Worm (Caenorhabditis elegans) whole organism, L3 larva: Measurements from ENCODE around the gene F53A9.7.

Source experiments
- R02D3.7 ChIP-seq: fragments of 150-350 bp; optimal IDR thresholded peaks from 2 replicates; lab custom pipeline; 2014; ENCODE audit warnings: missing biosample characterization, missing genetic modification characterization
- ZK546.5 ChIP-seq: sonication (generic microtip); optimal IDR thresholded peaks from 2 replicates; lab custom pipeline; 2017; ENCODE audit warnings: missing biosample characterization, missing genetic modification characterization
- aly-2 ChIP-seq: fragments of 150-350 bp; optimal IDR thresholded peaks from 2 replicates; lab custom pipeline; 2014; ENCODE audit warnings: missing biosample characterization, missing genetic modification characterization
- ama-1 ChIP-seq: fragments of 150-350 bp; optimal IDR thresholded peaks from 2 replicates; lab custom pipeline; 2018
- ceh-16 ChIP-seq: sonication (generic microtip); optimal IDR thresholded peaks from 2 replicates; lab custom pipeline; 2017; ENCODE audit warnings: missing biosample characterization, missing genetic modification characterization
- ceh-28 ChIP-seq: fragments of 150-350 bp; optimal IDR thresholded peaks from 2 replicates; lab custom pipeline; 2014; ENCODE audit warnings: missing biosample characterization, missing genetic modification reagents, missing genetic modification characterization
- ceh-82 ChIP-seq: fragments of 150-350 bp; optimal IDR thresholded peaks from 2 replicates; lab custom pipeline; 2014; ENCODE audit warnings: missing biosample characterization, missing genetic modification characterization
- ceh-9 ChIP-seq: sonication (generic microtip); optimal IDR thresholded peaks from 2 replicates; lab custom pipeline; 2018; ENCODE audit warnings: missing biosample characterization, missing genetic modification characterization
- daf-12 ChIP-seq: fragments of 150-350 bp; optimal IDR thresholded peaks from 2 replicates; lab custom pipeline; 2014; ENCODE audit warnings: missing biosample characterization, missing genetic modification reagents, missing genetic modification characterization
- egl-27 ChIP-seq: sonication (generic microtip); optimal IDR thresholded peaks from 4 replicates; lab custom pipeline; 2017; ENCODE audit warnings: missing biosample characterization, missing genetic modification reagents, missing genetic modification characterization
- elt-1 ChIP-seq: fragments of 150-350 bp; optimal IDR thresholded peaks from 2 replicates; lab custom pipeline; 2014; ENCODE audit warnings: missing biosample characterization, missing genetic modification characterization
- elt-2 ChIP-seq: sonication (generic microtip); optimal IDR thresholded peaks from 2 replicates; lab custom pipeline; 2016; ENCODE audit warnings: missing genetic modification reagents, mild to moderate bottlenecking, missing genetic modification characterization, missing compliant biosample characterization
- eor-1 ChIP-seq, 2 experiments: fragments of 150-350 bp; optimal IDR thresholded peaks; 2 replicates each; lab custom pipeline; 2014 to 2018; ENCODE audit warnings: missing biosample characterization in 2 of 2, missing genetic modification characterization in 2 of 2
- fkh-10 ChIP-seq: sonication (generic microtip); optimal IDR thresholded peaks from 2 replicates; lab custom pipeline; 2017; ENCODE audit warnings: missing biosample characterization, missing genetic modification reagents, missing genetic modification characterization
- fkh-2 ChIP-seq: fragments of 150-350 bp; optimal IDR thresholded peaks from 2 replicates; lab custom pipeline; 2014; ENCODE audit warnings: missing biosample characterization, missing genetic modification reagents, missing genetic modification characterization
- hmg-11 ChIP-seq: sonication (generic microtip); optimal IDR thresholded peaks from 2 replicates; lab custom pipeline; 2016; ENCODE audit warnings: missing genetic modification characterization, missing compliant biosample characterization
- jun-1 ChIP-seq: fragments of 150-350 bp; optimal IDR thresholded peaks from 2 replicates; lab custom pipeline; 2014; ENCODE audit warnings: missing biosample characterization, missing genetic modification reagents, missing genetic modification characterization
- lin-39 ChIP-seq: fragments of 150-350 bp; optimal IDR thresholded peaks from 2 replicates; lab custom pipeline; 2018; ENCODE audit warnings: missing biosample characterization, missing genetic modification reagents, missing genetic modification characterization
- lsy-12 ChIP-seq: sonication (generic microtip); optimal IDR thresholded peaks from 2 replicates; lab custom pipeline; 2016; ENCODE audit warnings: mild to moderate bottlenecking, missing genetic modification characterization, missing compliant biosample characterization
- mml-1 ChIP-seq: fragments of 150-350 bp; sonication (generic microtip); optimal IDR thresholded peaks from 3 replicates; lab custom pipeline; 2014; ENCODE audit warnings: missing biosample characterization, missing genetic modification characterization
- nfya-1 ChIP-seq: sonication (generic microtip); optimal IDR thresholded peaks from 2 replicates; lab custom pipeline; 2017; ENCODE audit warnings: missing genetic modification characterization, mild to moderate bottlenecking, missing compliant biosample characterization, antibody characterized with exemption, moderate library complexity; ENCODE audit not compliant: insufficient read depth
- nhr-11 ChIP-seq: fragments of 150-350 bp; optimal IDR thresholded peaks from 2 replicates; lab custom pipeline; 2014; ENCODE audit warnings: missing biosample characterization, missing genetic modification characterization
- nhr-12 ChIP-seq: fragments of 150-350 bp; optimal IDR thresholded peaks from 2 replicates; lab custom pipeline; 2014; ENCODE audit warnings: missing biosample characterization, missing genetic modification characterization
- nhr-237 ChIP-seq: fragments of 150-350 bp; optimal IDR thresholded peaks from 2 replicates; lab custom pipeline; 2014; ENCODE audit warnings: missing biosample characterization, missing genetic modification characterization
- nhr-25 ChIP-seq: sonication (generic microtip); optimal IDR thresholded peaks from 2 replicates; lab custom pipeline; 2017; ENCODE audit warnings: missing biosample characterization, missing genetic modification characterization
- nhr-28 ChIP-seq: fragments of 150-350 bp; optimal IDR thresholded peaks from 2 replicates; lab custom pipeline; 2014; ENCODE audit warnings: missing biosample characterization, missing genetic modification characterization
- nhr-43 ChIP-seq: sonication (generic microtip); optimal IDR thresholded peaks from 2 replicates; lab custom pipeline; 2016; ENCODE audit warnings: mild to moderate bottlenecking, missing genetic modification characterization, missing compliant biosample characterization; ENCODE audit not compliant: poor library complexity, severe bottlenecking
- nhr-67 ChIP-seq: fragments of 150-350 bp; optimal IDR thresholded peaks from 2 replicates; lab custom pipeline; 2014; ENCODE audit warnings: missing biosample characterization, missing genetic modification characterization
- nhr-76 ChIP-seq: fragments of 150-350 bp; sonication (generic microtip); optimal IDR thresholded peaks from 5 replicates; lab custom pipeline; 2014; ENCODE audit warnings: missing biosample characterization, missing genetic modification characterization
- nhr-77 ChIP-seq: fragments of 150-350 bp; optimal IDR thresholded peaks from 2 replicates; lab custom pipeline; 2014; ENCODE audit warnings: missing biosample characterization, missing genetic modification characterization
- pha-4 ChIP-seq: fragments of 150-350 bp; optimal IDR thresholded peaks from 2 replicates; lab custom pipeline; 2014; ENCODE audit warnings: missing biosample characterization, missing genetic modification reagents, missing genetic modification characterization
- pqm-1 ChIP-seq: fragments of 150-350 bp; optimal IDR thresholded peaks from 2 replicates; lab custom pipeline; 2017; ENCODE audit warnings: missing biosample characterization, missing genetic modification characterization, inconsistent platforms
- sea-2 ChIP-seq: fragments of 150-350 bp; sonication (generic microtip); optimal IDR thresholded peaks from 4 replicates; lab custom pipeline; 2014; ENCODE audit warnings: missing biosample characterization, missing genetic modification reagents, missing genetic modification characterization
- skn-1 ChIP-seq: fragments of 150-350 bp; optimal IDR thresholded peaks from 2 replicates; lab custom pipeline; 2014; ENCODE audit warnings: missing biosample characterization, missing genetic modification characterization
- unc-62 ChIP-seq: fragments of 150-350 bp; sonication (generic microtip); optimal IDR thresholded peaks from 4 replicates; lab custom pipeline; 2014; ENCODE audit warnings: missing biosample characterization, missing genetic modification reagents, missing genetic modification characterization
- zag-1 ChIP-seq: fragments of 150-350 bp; optimal IDR thresholded peaks from 2 replicates; lab custom pipeline; 2014; ENCODE audit warnings: missing biosample characterization, missing genetic modification characterization
- ztf-11 ChIP-seq: fragments of 150-350 bp; optimal IDR thresholded peaks from 2 replicates; lab custom pipeline; 2014; ENCODE audit warnings: missing biosample characterization, missing genetic modification characterization
- ztf-4 ChIP-seq: fragments of 150-350 bp; optimal IDR thresholded peaks from 2 replicates; lab custom pipeline; 2014; ENCODE audit warnings: missing biosample characterization, missing genetic modification characterization

Gene F53A9.7

DNA sequence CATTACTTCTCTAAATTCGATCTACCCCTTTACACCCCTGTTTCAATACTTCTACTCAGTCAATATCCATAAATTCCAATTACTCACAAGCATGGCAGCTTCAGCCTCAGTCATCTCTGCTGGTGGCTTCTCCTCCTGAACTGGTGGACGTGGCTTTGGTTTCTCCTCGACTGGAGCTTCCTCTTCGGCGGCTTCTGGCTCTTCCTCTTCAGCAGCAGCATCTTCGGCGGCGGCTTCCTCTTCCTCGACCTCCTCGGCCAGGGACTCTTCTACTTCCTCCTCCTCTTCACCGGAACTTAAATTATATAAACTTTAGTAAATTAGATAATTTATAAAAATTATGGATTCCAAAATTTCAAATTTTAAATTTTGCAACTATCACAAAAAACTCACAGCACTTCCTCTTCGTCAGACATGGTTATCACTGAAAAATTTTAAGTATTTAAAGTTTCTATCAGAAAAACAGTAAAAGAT lies 6.4 kb upstream of the F53A9.7 start, which contains the start of gene tnt-2:
tnt-2 (minus strand) TSS at position 424 of the 474 bp plus-strand sequence.
- TF ChIP-seq nfya-1 (tag; lab: Kevin White, UChicago) (no peak), pqm-1 (tag; lab: Kevin White, UChicago) (no peak), ceh-9 (no peak), nhr-43 (tag; lab: Kevin White, UChicago) (no peak), daf-12 (tag; lab: Kevin White, UChicago) (no peak), skn-1 (tag; lab: Kevin White, UChicago) (no peak), fkh-2 (tag; lab: Kevin White, UChicago) (no peak), mml-1 (tag; lab: Kevin White, UChicago) (no peak), fkh-10 (GFP tag; lab: Kevin White, UChicago) (no peak), egl-27 (tag; lab: Kevin White, UChicago) (no peak), ztf-4 (tag; lab: Kevin White, UChicago) (no peak), ZK546.5 (tag; lab: Kevin White, UChicago) (no peak), eor-1 (tag; optimal IDR thresholded peaks at IDR 0.05; lab: Kevin White, UChicago) (no peak), nhr-28 (tag; lab: Kevin White, UChicago) (no peak), ceh-28 (tag; lab: Kevin White, UChicago) (no peak)

DNA sequence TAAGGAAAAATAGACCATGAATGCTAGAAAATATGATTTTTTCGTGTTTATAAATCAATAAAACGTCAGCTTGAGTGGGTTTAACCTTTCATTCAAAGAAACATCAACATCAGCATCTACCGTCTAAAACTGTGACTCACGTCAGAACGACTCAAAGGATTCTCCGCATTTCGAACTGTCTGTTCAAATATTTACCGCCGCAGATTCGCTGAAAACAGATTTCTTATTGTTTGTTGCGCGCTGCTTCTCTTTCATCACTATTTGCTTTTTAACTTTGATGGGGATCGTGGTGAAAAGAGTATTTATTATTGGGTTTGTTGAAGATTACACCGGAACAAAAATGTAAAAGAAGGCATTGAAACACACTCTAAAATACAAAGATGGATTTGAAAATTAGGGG lies 4.6 kb upstream of the F53A9.7 start:
- TF ChIP-seq unc-62 (GFP tag; lab: Kevin White, UChicago), result no peak
- peak; percentile 91 for TF ChIP-seq pha-4

DNA sequence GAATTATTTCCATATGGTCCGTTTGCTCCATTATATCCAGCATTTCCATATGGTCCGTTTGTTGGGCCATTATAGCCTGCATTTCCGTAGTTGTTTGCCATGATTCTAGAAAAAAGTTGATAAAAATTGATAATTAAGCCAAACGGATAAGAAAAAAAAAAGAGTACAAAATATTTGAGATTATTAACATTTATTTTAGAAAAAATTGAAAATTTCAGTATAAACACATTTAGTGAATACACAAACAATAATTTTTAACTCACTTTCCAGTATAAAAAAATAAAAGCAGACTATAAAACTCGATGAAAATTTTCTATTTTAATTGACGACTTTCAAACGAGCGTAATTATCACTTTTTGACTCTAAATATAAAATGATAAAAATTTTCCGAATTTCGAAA lies 3.9 kb upstream of the F53A9.7 start, which contains the start of gene F53A9.9:
F53A9.9 (minus strand) TSS at position 101 of the 400 bp plus-strand sequence.
- TF ChIP-seq elt-1 (tag; lab: Kevin White, UChicago), result no peak
- TF ChIP-seq fkh-10 (GFP tag; lab: Kevin White, UChicago), result no peak
- TF ChIP-seq pqm-1 (tag; lab: Kevin White, UChicago), result no peak
- no peak for TF ChIP-seq nhr-28 (tag; lab: Kevin White, UChicago)
- no peak for TF ChIP-seq nhr-43 (tag; lab: Kevin White, UChicago)
- no peak for TF ChIP-seq nhr-67 (tag; lab: Kevin White, UChicago)
- no peak for TF ChIP-seq jun-1 (tag; lab: Kevin White, UChicago)
- no peak for TF ChIP-seq lin-39 (tag; lab: Kevin White, UChicago)
- no peak for TF ChIP-seq elt-2 (tag; lab: Kevin White, UChicago)
- no peak for TF ChIP-seq R02D3.7 (tag; lab: Kevin White, UChicago)
- TF ChIP-seq sea-2, result no peak
- no peak for TF ChIP-seq nhr-12 (tag; lab: Kevin White, UChicago)
- TF ChIP-seq nhr-77 (tag; lab: Kevin White, UChicago), result no peak
- TF ChIP-seq ceh-82 (tag; lab: Kevin White, UChicago), result no peak
- no peak for TF ChIP-seq nhr-25 (tag; lab: Kevin White, UChicago)
- TF ChIP-seq mml-1 (tag; lab: Kevin White, UChicago), result no peak
- TF ChIP-seq ceh-16, result no peak
- TF ChIP-seq zag-1 (tag; lab: Kevin White, UChicago), result no peak
- TF ChIP-seq ZK546.5 (tag; lab: Kevin White, UChicago), result no peak

DNA sequence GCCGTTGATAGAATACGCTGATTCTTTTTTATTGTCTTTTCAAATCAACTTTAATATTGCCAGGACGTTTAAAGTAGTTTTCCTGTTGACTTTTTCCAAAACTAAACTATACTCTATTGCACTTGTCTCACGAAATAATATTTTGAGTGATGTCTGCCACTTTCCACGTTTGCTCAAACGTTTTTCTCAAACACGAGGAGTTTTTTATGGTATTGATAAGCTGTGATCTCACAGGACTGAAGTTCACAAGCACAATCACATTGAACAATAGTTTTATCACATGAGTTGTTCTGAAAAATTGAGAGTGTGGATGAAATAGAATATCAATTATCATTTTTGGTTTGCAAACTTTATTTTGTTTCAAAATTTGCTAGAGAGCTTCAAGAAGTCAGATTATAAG lies 3.2 kb upstream of the F53A9.7 start:
- peak; percentile 13 for TF ChIP-seq pqm-1 (tag; lab: Kevin White, UChicago)
- no peak for TF ChIP-seq lsy-12 (tag; lab: Kevin White, UChicago)
- no peak for TF ChIP-seq hmg-11 (tag; lab: Kevin White, UChicago)
- no peak for TF ChIP-seq ama-1
- peak; percentile 78 for TF ChIP-seq elt-2 (tag; lab: Kevin White, UChicago)
- TF ChIP-seq fkh-2 (tag; lab: Kevin White, UChicago), result no peak
- TF ChIP-seq nhr-237 (tag; lab: Kevin White, UChicago), result no peak
- TF ChIP-seq nhr-43 (tag; lab: Kevin White, UChicago), result no peak
- no peak for TF ChIP-seq nhr-25 (tag; lab: Kevin White, UChicago)
- TF ChIP-seq nhr-11 (tag; lab: Kevin White, UChicago), result no peak
- TF ChIP-seq nfya-1 (tag; lab: Kevin White, UChicago), result no peak
- no peak for TF ChIP-seq fkh-10 (GFP tag; lab: Kevin White, UChicago)
- TF ChIP-seq elt-1 (tag; lab: Kevin White, UChicago), result no peak
- peak; percentile 67 for TF ChIP-seq pha-4
- no peak for TF ChIP-seq aly-2 (tag; lab: Kevin White, UChicago)
- TF ChIP-seq nhr-76 (tag; lab: Kevin White, UChicago), result no peak
- no peak for TF ChIP-seq nhr-28 (tag; lab: Kevin White, UChicago)
- no peak for TF ChIP-seq ceh-82 (tag; lab: Kevin White, UChicago)
- no peak for TF ChIP-seq ztf-11 (tag; lab: Kevin White, UChicago)
